Worm (Caenorhabditis elegans) whole organism, mixed stage, embryonic: Measurements from ENCODE around the gene F26G1.2.

Source experiments
- M03D4.4 ChIP-seq: sonication (generic microtip); optimal IDR thresholded peaks from 2 replicates; lab custom pipeline; 2017; ENCODE audit warnings: mild to moderate bottlenecking, missing genetic modification characterization, missing compliant biosample characterization
- ceh-39 ChIP-seq: fragments of 150-350 bp; optimal IDR thresholded peaks from 2 replicates; lab custom pipeline; 2014; ENCODE audit warnings: missing biosample characterization, missing genetic modification characterization
- ceh-83 ChIP-seq: fragments of 200-800 bp; sonication (Bioruptor generic); optimal IDR thresholded peaks from 2 replicates; lab custom pipeline; 2018; ENCODE audit warnings: mild to moderate bottlenecking, missing genetic modification characterization, missing compliant biosample characterization
- elt-1 ChIP-seq: sonication (generic microtip); optimal IDR thresholded peaks from 2 replicates; lab custom pipeline; 2017; ENCODE audit warnings: missing genetic modification characterization, mild to moderate bottlenecking, missing compliant biosample characterization, antibody characterized with exemption, moderate library complexity, borderline replicate concordance; ENCODE audit not compliant: insufficient read depth
- hlh-1 ChIP-seq: fragments of 150-350 bp; optimal IDR thresholded peaks from 2 replicates; lab custom pipeline; 2014; ENCODE audit warnings: missing biosample characterization, missing genetic modification reagents, missing genetic modification characterization
- lsy-2 ChIP-seq: fragments of 150-350 bp; optimal IDR thresholded peaks from 2 replicates; lab custom pipeline; 2014; ENCODE audit warnings: missing biosample characterization, missing genetic modification characterization
- mab-5 ChIP-seq: fragments of 150-350 bp; optimal IDR thresholded peaks from 2 replicates; lab custom pipeline; 2014; ENCODE audit warnings: missing biosample characterization, missing genetic modification characterization
- nhr-12 ChIP-seq: fragments of 150-350 bp; optimal IDR thresholded peaks from 2 replicates; lab custom pipeline; 2014; ENCODE audit warnings: missing biosample characterization, missing genetic modification characterization
- nhr-2 ChIP-seq: fragments of 150-350 bp; optimal IDR thresholded peaks from 2 replicates; lab custom pipeline; 2014; ENCODE audit warnings: missing biosample characterization, missing genetic modification characterization
- nhr-76 ChIP-seq: sonication (generic microtip); optimal IDR thresholded peaks from 2 replicates; lab custom pipeline; 2017; ENCODE audit warnings: missing biosample characterization, missing genetic modification characterization
- sptf-1 ChIP-seq: sonication (generic microtip); optimal IDR thresholded peaks from 2 replicates; lab custom pipeline; 2017; ENCODE audit warnings: mild to moderate bottlenecking, missing genetic modification characterization, moderate library complexity, missing compliant biosample characterization
- unc-120 ChIP-seq: sonication (generic microtip); optimal IDR thresholded peaks from 2 replicates; lab custom pipeline; 2017; ENCODE audit warnings: missing genetic modification characterization, missing compliant biosample characterization; ENCODE audit not compliant: poor library complexity, severe bottlenecking
- unc-62 ChIP-seq: fragments of 150-350 bp; optimal IDR thresholded peaks from 2 replicates; lab custom pipeline; 2014; ENCODE audit warnings: missing biosample characterization, missing genetic modification reagents, missing genetic modification characterization
- ztf-11 ChIP-seq: fragments of 150-350 bp; optimal IDR thresholded peaks from 2 replicates; lab custom pipeline; 2014; ENCODE audit warnings: missing biosample characterization, missing genetic modification characterization

- no peak for TF ChIP-seq ceh-39 (tag; lab: Kevin White, UChicago)
- TF ChIP-seq sptf-1 (tag; lab: Kevin White, UChicago) = no peak
- no peak for TF ChIP-seq elt-1 (tag; lab: Kevin White, UChicago)
- TF ChIP-seq lsy-2 = no peak
- TF ChIP-seq unc-120 = no peak
- TF ChIP-seq ztf-11 (tag; lab: Kevin White, UChicago) = no peak
- no peak for TF ChIP-seq nhr-76 (tag; lab: Kevin White, UChicago)
- no peak for TF ChIP-seq nhr-2 (tag; lab: Kevin White, UChicago)
- TF ChIP-seq M03D4.4 (tag; lab: Kevin White, UChicago) = no peak
- no peak for TF ChIP-seq ceh-83 (GFP tag; lab: Kevin White, UChicago)
- no peak for TF ChIP-seq nhr-12
- no peak for TF ChIP-seq mab-5 (tag; lab: Kevin White, UChicago)
- no peak for TF ChIP-seq hlh-1 (tag; lab: Kevin White, UChicago)
- no peak for TF ChIP-seq unc-62 (GFP tag; lab: Kevin White, UChicago)
These were observed 35.1 kb upstream of the F26G1.2 start, which contains the start of gene ttr-41 for ce11 chrII:4727769-4728168.
